Worm (Caenorhabditis elegans) whole organism, L2 larva: Measurements from ENCODE around the gene ZC262.7.

Source experiments
- ZK546.5 ChIP-seq: sonication (generic microtip); optimal IDR thresholded peaks from 2 replicates; lab custom pipeline; 2017; ENCODE audit warnings: missing biosample characterization, missing genetic modification characterization
- aly-2 ChIP-seq: fragments of 150-350 bp; optimal IDR thresholded peaks from 2 replicates; lab custom pipeline; 2014; ENCODE audit warnings: missing biosample characterization, missing genetic modification characterization
- blmp-1 ChIP-seq: sonication (generic microtip); optimal IDR thresholded peaks from 2 replicates; lab custom pipeline; 2017; ENCODE audit warnings: missing genetic modification characterization, mild to moderate bottlenecking, missing compliant biosample characterization, antibody characterized with exemption, moderate library complexity; ENCODE audit not compliant: insufficient read depth
- dmd-4 ChIP-seq: sonication (generic microtip); optimal IDR thresholded peaks from 2 replicates; lab custom pipeline; 2017; ENCODE audit warnings: missing biosample characterization, missing genetic modification characterization
- elt-3 ChIP-seq: sonication (generic microtip); optimal IDR thresholded peaks from 2 replicates; lab custom pipeline; 2017; ENCODE audit warnings: missing biosample characterization, missing genetic modification characterization
- gmeb-1 ChIP-seq: fragments of 150-350 bp; optimal IDR thresholded peaks from 2 replicates; lab custom pipeline; 2014; ENCODE audit warnings: missing biosample characterization, missing genetic modification characterization
- nhr-11 ChIP-seq: fragments of 150-350 bp; optimal IDR thresholded peaks from 2 replicates; lab custom pipeline; 2014; ENCODE audit warnings: missing biosample characterization, missing genetic modification characterization
- nhr-12 ChIP-seq: fragments of 150-350 bp; optimal IDR thresholded peaks from 2 replicates; lab custom pipeline; 2014; ENCODE audit warnings: missing biosample characterization, missing genetic modification characterization
- unc-39 ChIP-seq: fragments of 150-350 bp; optimal IDR thresholded peaks from 2 replicates; lab custom pipeline; 2014; ENCODE audit warnings: missing biosample characterization, missing genetic modification characterization
- zag-1 ChIP-seq: fragments of 150-350 bp; optimal IDR thresholded peaks from 2 replicates; lab custom pipeline; 2014; ENCODE audit warnings: missing biosample characterization, missing genetic modification characterization

DNA sequence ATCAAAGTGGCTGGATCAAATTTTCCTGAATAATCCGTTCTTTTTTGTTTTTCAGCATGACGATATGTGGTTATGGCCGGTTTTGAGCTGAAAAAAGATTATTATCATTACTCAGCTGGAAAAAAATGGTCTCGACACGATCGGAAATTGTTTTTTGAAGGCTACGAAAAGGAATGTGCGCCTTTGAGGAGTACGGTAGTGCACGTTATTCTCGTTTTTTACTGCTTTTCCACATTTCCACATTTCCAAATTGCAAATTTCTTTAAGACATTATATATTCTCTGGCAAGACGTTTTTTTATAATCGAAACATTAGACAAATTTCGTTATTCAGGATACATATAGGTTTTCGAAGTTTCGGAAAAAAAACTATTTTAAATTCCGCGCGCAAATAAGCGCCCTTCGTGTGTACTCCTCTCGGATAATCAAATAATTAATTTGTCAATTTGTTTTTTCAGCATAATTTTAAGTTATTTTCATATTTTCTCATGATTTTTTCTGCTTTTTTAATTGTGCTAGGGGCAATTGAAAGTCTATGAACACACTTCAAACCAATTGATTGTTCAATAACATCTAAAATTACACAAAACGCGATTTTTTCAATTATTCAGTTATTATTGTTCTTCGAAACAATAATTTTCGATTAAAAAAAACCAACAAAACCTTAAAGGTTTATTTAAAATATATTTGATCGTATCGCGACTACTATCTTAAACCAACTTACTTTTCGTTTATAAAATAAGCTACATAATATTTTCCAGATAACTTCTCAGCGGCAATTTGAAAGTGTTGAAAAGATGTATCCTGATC lies 19.3 kb upstream of the ZC262.7 start, which contains the start of gene R05D3.3:
- TF ChIP-seq elt-3 (tag; lab: Kevin White, UChicago) (no peak), gmeb-1 (no peak), unc-39 (tag; lab: Kevin White, UChicago) (no peak), nhr-11 (no peak), dmd-4 (no peak), zag-1 (tag; lab: Kevin White, UChicago) (no peak), aly-2 (no peak), blmp-1 (tag; lab: Kevin White, UChicago) (no peak), nhr-12 (tag; lab: Kevin White, UChicago) (no peak), ZK546.5 (tag; lab: Kevin White, UChicago) (no peak)
